Worm (Caenorhabditis elegans) whole organism, L1 larva: ENCODE measurements around the gene F02H6.6.

ENCODE experiments used
- C04F5.9 ChIP-seq: sonication (generic microtip); optimal IDR thresholded peaks from 2 replicates; lab custom pipeline; 2016; ENCODE audit warnings: missing genetic modification characterization, missing compliant biosample characterization
- C16A3.4 ChIP-seq: fragments of 150-350 bp; optimal IDR thresholded peaks from 2 replicates; lab custom pipeline; 2014; ENCODE audit warnings: missing biosample characterization, missing genetic modification characterization
- F16B12.6 ChIP-seq: fragments of 150-350 bp; optimal IDR thresholded peaks from 2 replicates; lab custom pipeline; 2014; ENCODE audit warnings: missing biosample characterization, missing genetic modification characterization
- alr-1 ChIP-seq: fragments of 200-800 bp; sonication (Bioruptor generic); optimal IDR thresholded peaks from 2 replicates; lab custom pipeline; 2018; ENCODE audit warnings: borderline replicate concordance, mild to moderate bottlenecking, missing genetic modification characterization, missing compliant biosample characterization
- aly-2 ChIP-seq: fragments of 150-350 bp; optimal IDR thresholded peaks from 2 replicates; lab custom pipeline; 2014; ENCODE audit warnings: missing biosample characterization, missing genetic modification characterization
- ama-1 ChIP-seq: fragments of 150-350 bp; optimal IDR thresholded peaks from 2 replicates; lab custom pipeline; 2014
- blmp-1 ChIP-seq: fragments of 150-350 bp; optimal IDR thresholded peaks from 2 replicates; lab custom pipeline; 2014; ENCODE audit warnings: missing biosample characterization, missing genetic modification characterization
- ceh-63 ChIP-seq: fragments of 200-800 bp; sonication (Bioruptor generic); optimal IDR thresholded peaks from 2 replicates; lab custom pipeline; 2018; ENCODE audit warnings: mild to moderate bottlenecking, missing genetic modification characterization, missing compliant biosample characterization
- ceh-90 ChIP-seq: sonication (generic microtip); optimal IDR thresholded peaks from 2 replicates; lab custom pipeline; 2016; ENCODE audit warnings: missing genetic modification characterization, missing compliant biosample characterization
- ces-1 ChIP-seq: fragments of 150-350 bp; optimal IDR thresholded peaks from 2 replicates; lab custom pipeline; 2014; ENCODE audit warnings: missing biosample characterization, missing genetic modification reagents, missing genetic modification characterization
- dsc-1 ChIP-seq: sonication (generic microtip); optimal IDR thresholded peaks from 2 replicates; lab custom pipeline; 2016; ENCODE audit warnings: mild to moderate bottlenecking, missing genetic modification characterization, missing compliant biosample characterization
- efl-1 ChIP-seq, 4 experiments: fragments of 150-350 bp; optimal IDR thresholded peaks in 3 of 4; peaks in 1 of 4; 1 replicate in 1 of 4; 2 replicates in 3 of 4; lab custom pipeline; 2014; ENCODE audit warnings: missing biosample characterization in 2 of 4, missing genetic modification characterization in 2 of 4, missing genetic modification reagents in 2 of 4
- efl-3 ChIP-seq: fragments of 200-800 bp; sonication (Bioruptor generic); optimal IDR thresholded peaks from 2 replicates; lab custom pipeline; 2018; ENCODE audit warnings: mild to moderate bottlenecking, missing genetic modification characterization, missing compliant biosample characterization
- egl-13 ChIP-seq: sonication (generic microtip); optimal IDR thresholded peaks from 2 replicates; lab custom pipeline; 2016; ENCODE audit warnings: missing genotype, missing genetic modification reagents, missing genetic modification characterization, missing compliant biosample characterization
- ets-5 ChIP-seq: fragments of 200-800 bp; sonication (Bioruptor generic); IDR thresholded peaks from 2 replicates; pipeline ENCODE4 v1.3.6; 2022; ENCODE audit warnings: missing genetic modification characterization, missing compliant biosample characterization
- fkh-10 ChIP-seq: sonication (generic microtip); optimal IDR thresholded peaks from 2 replicates; lab custom pipeline; 2017; ENCODE audit warnings: missing biosample characterization, missing genetic modification reagents, missing genetic modification characterization
- fkh-4 ChIP-seq: sonication (generic microtip); optimal IDR thresholded peaks from 2 replicates; lab custom pipeline; 2016; ENCODE audit warnings: missing compliant biosample characterization, missing genetic modification characterization, borderline replicate concordance
- fkh-8 ChIP-seq: sonication (generic microtip); optimal IDR thresholded peaks from 2 replicates; lab custom pipeline; 2016; ENCODE audit warnings: mild to moderate bottlenecking, missing genetic modification characterization, missing compliant biosample characterization
- fos-1 ChIP-seq: fragments of 150-350 bp; optimal IDR thresholded peaks from 2 replicates; lab custom pipeline; 2014; ENCODE audit warnings: missing biosample characterization, missing genetic modification characterization
- grh-1 ChIP-seq: fragments of 200-800 bp; sonication (Bioruptor generic); IDR thresholded peaks from 2 replicates; pipeline ENCODE4 v1.3.6; 2022; ENCODE audit warnings: missing genetic modification reagents, missing genetic modification characterization, missing compliant biosample characterization
- hlh-4 ChIP-seq: sonication (generic microtip); optimal IDR thresholded peaks from 2 replicates; lab custom pipeline; 2016; ENCODE audit warnings: mild to moderate bottlenecking, missing genetic modification characterization, missing compliant biosample characterization
- hpl-2 ChIP-seq: fragments of 150-350 bp; optimal IDR thresholded peaks from 2 replicates; lab custom pipeline; 2014; ENCODE audit warnings: missing biosample characterization, missing genetic modification reagents, missing genetic modification characterization
- jun-1 ChIP-seq: fragments of 150-350 bp; optimal IDR thresholded peaks from 2 replicates; lab custom pipeline; 2014; ENCODE audit warnings: missing biosample characterization, missing genetic modification reagents, missing genetic modification characterization
- lin-13 ChIP-seq: fragments of 150-350 bp; optimal IDR thresholded peaks from 2 replicates; lab custom pipeline; 2014; ENCODE audit warnings: missing biosample characterization, missing genetic modification reagents, missing genetic modification characterization
- lin-35 ChIP-seq, 2 experiments: fragments of 150-350 bp; optimal IDR thresholded peaks; 2 replicates each; lab custom pipeline; 2014; ENCODE audit warnings: missing biosample characterization in 2 of 2, missing genetic modification characterization in 2 of 2, missing genetic modification reagents in 2 of 2
- lin-39 ChIP-seq: fragments of 150-350 bp; optimal IDR thresholded peaks from 2 replicates; lab custom pipeline; 2014; ENCODE audit warnings: missing biosample characterization, missing genetic modification reagents, missing genetic modification characterization
- lir-3 ChIP-seq: sonication (generic microtip); optimal IDR thresholded peaks from 2 replicates; lab custom pipeline; 2016; ENCODE audit warnings: mild to moderate bottlenecking, missing genetic modification characterization, moderate library complexity, missing compliant biosample characterization; ENCODE audit not compliant: poor library complexity
- mep-1 ChIP-seq: fragments of 150-350 bp; optimal IDR thresholded peaks from 2 replicates; lab custom pipeline; 2014; ENCODE audit warnings: missing biosample characterization, missing genetic modification characterization
- nhr-19 ChIP-seq: fragments of 200-800 bp; sonication (Bioruptor generic); conservative IDR thresholded peaks from 2 replicates; pipeline ENCODE4 v1.3.6; 2022; ENCODE audit warnings: missing genetic modification characterization, missing compliant biosample characterization
- nhr-20 ChIP-seq: sonication (generic microtip); optimal IDR thresholded peaks from 2 replicates; lab custom pipeline; 2016; ENCODE audit warnings: mild to moderate bottlenecking, missing genetic modification characterization, missing compliant biosample characterization
- nhr-237 ChIP-seq: fragments of 150-350 bp; optimal IDR thresholded peaks from 2 replicates; lab custom pipeline; 2014; ENCODE audit warnings: missing biosample characterization, missing genetic modification characterization
- nhr-28 ChIP-seq: fragments of 150-350 bp; optimal IDR thresholded peaks from 2 replicates; lab custom pipeline; 2014; ENCODE audit warnings: missing biosample characterization, missing genetic modification characterization
- nhr-47 ChIP-seq: sonication (generic microtip); optimal IDR thresholded peaks from 2 replicates; lab custom pipeline; 2016; ENCODE audit warnings: mild to moderate bottlenecking, missing genetic modification characterization, moderate library complexity, missing compliant biosample characterization
- nhr-71 ChIP-seq: sonication (generic microtip); optimal IDR thresholded peaks from 2 replicates; lab custom pipeline; 2016; ENCODE audit warnings: mild to moderate bottlenecking, missing genetic modification characterization, moderate library complexity, missing compliant biosample characterization
- nhr-84 ChIP-seq: sonication (generic microtip); optimal IDR thresholded peaks from 2 replicates; lab custom pipeline; 2017; ENCODE audit warnings: missing biosample characterization, missing genetic modification characterization
- nhr-85 ChIP-seq: sonication (generic microtip); peaks from one replicate; lab custom pipeline; 2016; ENCODE audit warnings: missing genetic modification characterization, inconsistent platforms, missing compliant biosample characterization
- nhr-90 ChIP-seq: sonication (generic microtip); optimal IDR thresholded peaks from 2 replicates; lab custom pipeline; 2016; ENCODE audit warnings: mild to moderate bottlenecking, missing genetic modification characterization, missing compliant biosample characterization; ENCODE audit not compliant: poor library complexity
- pag-3 ChIP-seq: sonication (generic microtip); optimal IDR thresholded peaks from 2 replicates; lab custom pipeline; 2017; ENCODE audit warnings: missing genetic modification characterization, mild to moderate bottlenecking, missing compliant biosample characterization, antibody characterized with exemption, borderline replicate concordance; ENCODE audit not compliant: insufficient read depth
- snpc-4 ChIP-seq: fragments of 150-350 bp; optimal IDR thresholded peaks from 2 replicates; lab custom pipeline; 2014; ENCODE audit warnings: missing biosample characterization, missing genetic modification characterization
- snu-23 ChIP-seq: sonication (generic microtip); optimal IDR thresholded peaks from 2 replicates; lab custom pipeline; 2016; ENCODE audit warnings: missing genetic modification characterization, missing compliant biosample characterization
- sox-4 ChIP-seq: sonication (generic microtip); optimal IDR thresholded peaks from 2 replicates; lab custom pipeline; 2016; ENCODE audit warnings: missing genetic modification characterization, missing compliant biosample characterization
- sptf-1 ChIP-seq: fragments of 150-350 bp; optimal IDR thresholded peaks from 2 replicates; lab custom pipeline; 2014; ENCODE audit warnings: missing biosample characterization, missing genetic modification characterization
- swsn-7 ChIP-seq: sonication (generic microtip); optimal IDR thresholded peaks from 2 replicates; lab custom pipeline; 2016; ENCODE audit warnings: missing genetic modification characterization, missing compliant biosample characterization
- tlp-1 ChIP-seq: fragments of 150-350 bp; optimal IDR thresholded peaks from 2 replicates; lab custom pipeline; 2014; ENCODE audit warnings: missing biosample characterization, missing genetic modification characterization
- unc-62 ChIP-seq: fragments of 150-350 bp; optimal IDR thresholded peaks from 2 replicates; lab custom pipeline; 2014; ENCODE audit warnings: missing biosample characterization, missing genetic modification reagents, missing genetic modification characterization
- unc-98 ChIP-seq: fragments of 200-800 bp; sonication (Bioruptor generic); IDR thresholded peaks from 2 replicates; pipeline ENCODE4 v1.3.6; 2022; ENCODE audit warnings: missing genetic modification characterization, missing compliant biosample characterization
- ztf-4 ChIP-seq: fragments of 150-350 bp; optimal IDR thresholded peaks from 2 replicates; lab custom pipeline; 2014; ENCODE audit warnings: missing biosample characterization, missing genetic modification characterization

The F02H6.6 gene

DNA sequence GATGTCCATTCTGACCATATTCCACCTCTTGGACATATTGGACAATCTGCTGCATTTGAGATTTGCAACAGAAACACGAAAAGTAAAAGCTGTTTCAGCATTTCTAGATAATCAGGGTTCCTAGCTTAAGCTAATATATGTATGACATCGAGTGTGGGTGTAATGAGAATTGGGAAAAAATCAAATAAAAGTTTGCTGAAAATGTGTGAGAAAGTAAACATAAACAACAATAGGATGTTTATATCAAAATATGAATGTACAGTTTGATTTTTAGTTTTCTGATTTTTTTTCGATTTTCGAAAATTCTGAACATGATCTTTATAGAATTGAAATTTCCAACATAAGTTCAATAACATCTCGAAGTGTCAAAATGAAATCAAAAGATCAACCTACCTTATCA is at the start of gene F02H6.6:
TSS of gene F02H6.6 (minus strand) at position 101 of the 400 bp plus-strand sequence.
- TF ChIP-seq fos-1 (tag; lab: Kevin White, UChicago) = no peak
- TF ChIP-seq mep-1 (tag; lab: Kevin White, UChicago) = no peak
- no peak for TF ChIP-seq alr-1
- no peak for TF ChIP-seq lin-35 (GFP tag; optimal IDR thresholded peaks at IDR 0.05; lab: Kevin White, UChicago)
- TF ChIP-seq jun-1 (tag; lab: Kevin White, UChicago) = no peak
- TF ChIP-seq ceh-90 = no peak
- no peak for TF ChIP-seq dsc-1 (tag; lab: Kevin White, UChicago)
- TF ChIP-seq hpl-2 (GFP tag; lab: Kevin White, UChicago) = no peak
- no peak for TF ChIP-seq unc-98
- TF ChIP-seq fkh-4 (tag; lab: Kevin White, UChicago) = no peak
- TF ChIP-seq nhr-28 (tag; lab: Kevin White, UChicago) = no peak

DNA sequence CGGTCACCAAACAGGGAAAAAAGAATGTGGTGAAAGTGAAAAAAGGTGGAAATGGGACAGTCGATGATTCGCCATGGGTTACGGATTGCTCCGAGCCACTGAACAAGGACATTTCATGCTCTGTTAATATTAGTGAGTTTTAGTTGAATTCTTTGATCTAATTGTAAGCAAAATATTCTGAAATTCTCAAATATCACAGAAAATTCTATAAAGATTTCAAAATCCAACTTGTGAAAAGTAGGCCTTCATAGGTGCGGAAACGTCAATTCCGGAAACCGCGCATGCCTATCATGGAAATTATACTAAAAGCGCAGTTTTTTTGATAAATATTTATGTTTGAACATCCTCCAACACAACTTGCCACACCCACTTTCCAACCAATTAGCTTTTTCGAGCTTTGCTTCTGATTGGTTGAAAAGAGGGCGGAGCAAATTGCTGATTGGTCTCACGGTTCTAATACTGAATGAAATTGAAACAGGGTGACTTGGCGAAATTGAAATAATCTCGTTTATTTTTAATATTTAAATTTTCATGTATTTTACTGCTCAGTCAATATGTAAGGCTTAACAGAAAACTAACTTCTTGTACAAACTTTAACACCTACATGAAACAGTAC is 46.2 kb upstream of the F02H6.6 start:
- TF ChIP-seq egl-13 (tag; lab: Kevin White, UChicago) (peak; percentile 5), sptf-1 (tag; lab: Kevin White, UChicago) (no peak)

DNA sequence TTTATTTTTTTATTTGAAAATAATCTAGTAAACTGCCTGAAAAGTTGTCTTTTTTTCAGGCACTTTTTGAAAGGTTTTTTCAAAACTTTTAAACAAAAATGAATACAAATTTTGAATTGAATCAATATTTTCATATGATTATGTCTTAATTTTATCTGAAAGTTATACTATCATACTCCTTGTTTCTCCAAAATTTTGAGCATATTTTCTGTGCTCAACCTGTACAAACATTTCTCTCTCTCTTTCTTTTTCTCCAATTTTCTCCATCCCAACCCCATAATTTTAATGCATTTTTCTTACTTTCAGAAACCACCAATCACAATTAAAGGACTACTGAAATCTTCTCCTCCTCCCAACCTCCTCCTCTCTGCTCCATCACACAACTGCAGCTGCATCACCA is 45.5 kb upstream of the F02H6.6 start, which contains the start of gene ilcr-1:
TSS of gene ilcr-1 (plus strand) at position 301 of the 400 bp plus-strand sequence.
- TF ChIP-seq snpc-4 (tag; lab: Kevin White, UChicago) (no peak), blmp-1 (no peak), sptf-1 (tag; lab: Kevin White, UChicago) (no peak), ztf-4 (no peak), lin-39 (no peak), efl-1 (optimal IDR thresholded peaks at IDR 0.05; lab: Kevin White, UChicago) (no peak), efl-1 (GFP tag; optimal IDR thresholded peaks at IDR 0.05 in 1 of 2; lab: Kevin White, UChicago) (no peak), alr-1 (no peak), F16B12.6 (tag; lab: Kevin White, UChicago) (no peak), nhr-84 (tag; lab: Kevin White, UChicago) (no peak), hlh-4 (no peak), C16A3.4 (tag; lab: Kevin White, UChicago) (no peak), lir-3 (tag; lab: Kevin White, UChicago) (no peak), grh-1 (GFP tag; lab: Robert Waterston, UW) (no peak), nhr-19 (no peak), fkh-8 (no peak), mep-1 (tag; lab: Kevin White, UChicago) (no peak)

DNA sequence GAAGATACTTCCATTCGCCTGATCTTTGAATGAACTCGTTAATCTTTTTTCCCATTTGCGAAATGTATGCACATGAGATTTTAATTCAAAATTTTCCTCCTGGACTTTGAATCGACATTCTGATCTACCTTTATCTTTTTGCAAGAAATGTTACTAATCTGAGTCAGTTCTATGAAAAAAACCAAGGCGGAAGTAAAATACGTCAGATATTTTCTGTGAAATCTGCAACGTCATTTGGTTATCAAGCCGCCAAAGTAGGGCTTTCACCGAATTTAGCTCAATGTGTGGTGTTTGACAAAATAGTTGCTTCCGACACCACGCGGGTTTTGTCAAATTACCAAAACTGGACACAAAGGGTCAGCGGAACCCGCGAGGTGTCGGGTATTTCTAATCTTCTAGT is 44.1 kb upstream of the F02H6.6 start:
- TF ChIP-seq ama-1 (no peak), nhr-85 (tag; lab: Kevin White, UChicago) (no peak), nhr-237 (tag; lab: Kevin White, UChicago) (no peak), nhr-71 (tag; lab: Kevin White, UChicago) (peak; percentile 66), swsn-7 (tag; lab: Kevin White, UChicago) (no peak), efl-3 (no peak), efl-1 (optimal IDR thresholded peaks at IDR 0.05; lab: Kevin White, UChicago) (no peak), efl-1 (GFP tag; optimal IDR thresholded peaks at IDR 0.05 in 1 of 2; lab: Kevin White, UChicago) (no peak), fkh-8 (peak; percentile 90), fkh-4 (tag; lab: Kevin White, UChicago) (peak; percentile 31), C04F5.9 (tag; lab: Kevin White, UChicago) (no peak), nhr-28 (tag; lab: Kevin White, UChicago) (no peak), nhr-47 (tag; lab: Kevin White, UChicago) (peak; percentile 48), hpl-2 (GFP tag; lab: Kevin White, UChicago) (no peak), unc-62 (GFP tag; lab: Kevin White, UChicago) (no peak), ceh-63 (no peak), snu-23 (no peak), nhr-90 (tag; lab: Kevin White, UChicago) (no peak), fkh-10 (GFP tag; lab: Kevin White, UChicago) (no peak), aly-2 (tag; lab: Kevin White, UChicago) (no peak), ets-5 (GFP tag; lab: Robert Waterston, UW) (no peak), nhr-20 (tag; lab: Kevin White, UChicago) (no peak), lin-13 (GFP tag; lab: Kevin White, UChicago) (no peak), tlp-1 (tag; lab: Kevin White, UChicago) (no peak), ces-1 (GFP tag; lab: Kevin White, UChicago) (no peak), pag-3 (no peak), dsc-1 (tag; lab: Kevin White, UChicago) (peak; percentile 72), sox-4 (tag; lab: Kevin White, UChicago) (peak; percentile 62)
